Worm (Caenorhabditis elegans) whole organism, young adult: ENCODE results near the gene F48F7.3.
A peak's percentile ranks its signal among the peaks of the same experiment; 100 is the strongest.

Source experiments
- B0019.2 ChIP-seq: fragments of 200-800 bp; sonication (Bioruptor generic); conservative IDR thresholded peaks from 2 replicates; pipeline ENCODE4 v1.3.6; 2022; ENCODE audit warnings: missing genetic modification reagents, missing genetic modification characterization, missing compliant biosample characterization
- B0261.1 ChIP-seq: sonication (generic microtip); optimal IDR thresholded peaks from 2 replicates; lab custom pipeline; 2016; ENCODE audit warnings: mild to moderate bottlenecking, missing genetic modification characterization, moderate library complexity, missing compliant biosample characterization
- F37B4.10 ChIP-seq: fragments of 200-800 bp; sonication (Bioruptor generic); IDR thresholded peaks from 2 replicates; pipeline ENCODE4 v1.3.6; 2022; ENCODE audit warnings: missing genetic modification characterization, missing compliant biosample characterization
- F49E8.2 ChIP-seq: sonication (generic microtip); optimal IDR thresholded peaks from 3 replicates; lab custom pipeline; 2017; ENCODE audit warnings: missing genetic modification characterization, mild to moderate bottlenecking, missing compliant biosample characterization, antibody characterized with exemption, moderate library complexity; ENCODE audit not compliant: insufficient read depth
- F52B5.7 ChIP-seq: sonication (generic microtip); optimal IDR thresholded peaks from 2 replicates; lab custom pipeline; 2016; ENCODE audit warnings: mild to moderate bottlenecking, missing genetic modification characterization, missing compliant biosample characterization
- F57A8.1 ChIP-seq: fragments of 200-800 bp; sonication (Bioruptor generic); optimal IDR thresholded peaks from 2 replicates; lab custom pipeline; 2018; ENCODE audit warnings: mild to moderate bottlenecking, missing genetic modification characterization, moderate library complexity, missing compliant biosample characterization
- Y53F4B.3 ChIP-seq: fragments of 200-800 bp; sonication (Bioruptor generic); IDR thresholded peaks from 2 replicates; pipeline ENCODE4 v1.3.6; 2022; ENCODE audit warnings: missing genetic modification reagents, missing genetic modification characterization, missing compliant biosample characterization
- akir-1 ChIP-seq: fragments of 200-800 bp; sonication (Bioruptor generic); optimal IDR thresholded peaks from 2 replicates; lab custom pipeline; 2018; ENCODE audit warnings: mild to moderate bottlenecking, missing genetic modification characterization, moderate library complexity, missing compliant biosample characterization
- ama-1 ChIP-seq, 3 experiments: fragments of 150-350 bp in 1 of 3; sonication (generic microtip) in 2 of 3; optimal IDR thresholded peaks; 2 replicates each; lab custom pipeline; 2014 to 2018; ENCODE audit warnings: missing biosample characterization in 2 of 3, missing genetic modification characterization in 2 of 3, missing genetic modification reagents in 2 of 3
- athp-1 ChIP-seq: sonication (generic microtip); optimal IDR thresholded peaks from 2 replicates; lab custom pipeline; 2017; ENCODE audit warnings: mild to moderate bottlenecking, missing genetic modification characterization, missing compliant biosample characterization
- bed-1 ChIP-seq: fragments of 200-800 bp; sonication (Bioruptor generic); IDR thresholded peaks from 2 replicates; pipeline ENCODE4 v1.3.6; 2022; ENCODE audit warnings: missing genetic modification reagents, missing genetic modification characterization, missing compliant biosample characterization
- bed-2 ChIP-seq: fragments of 200-800 bp; sonication (Bioruptor generic); IDR thresholded peaks from 2 replicates; pipeline ENCODE4 v1.3.6; 2022; ENCODE audit warnings: missing genetic modification reagents, missing genetic modification characterization, missing compliant biosample characterization
- ccch-3 ChIP-seq: fragments of 200-800 bp; sonication (Bioruptor generic); optimal IDR thresholded peaks from 2 replicates; lab custom pipeline; 2018; ENCODE audit warnings: mild to moderate bottlenecking, missing genetic modification characterization, missing compliant biosample characterization
- cebp-1 ChIP-seq, 2 experiments: fragments of 200-800 bp in 1 of 2; sonication (Bioruptor generic) in 1 of 2; sonication (generic microtip) in 1 of 2; IDR thresholded peaks in 1 of 2; optimal IDR thresholded peaks in 1 of 2; 2 replicates each; pipeline versions ENCODE4 v1.3.6 to Lab custom; 2017 to 2022; ENCODE audit warnings: missing compliant biosample characterization in 2 of 2, missing genetic modification characterization in 2 of 2, mild to moderate bottlenecking in 1 of 2, missing genetic modification reagents in 1 of 2, moderate library complexity in 1 of 2
- ceh-27 ChIP-seq: fragments of 200-800 bp; sonication (Bioruptor generic); optimal IDR thresholded peaks from 2 replicates; lab custom pipeline; 2018; ENCODE audit warnings: mild to moderate bottlenecking, missing genetic modification characterization, moderate library complexity, missing compliant biosample characterization
- ceh-58 ChIP-seq: fragments of 200-800 bp; sonication (Bioruptor generic); IDR thresholded peaks from 2 replicates; pipeline ENCODE4 v1.3.6; 2022; ENCODE audit warnings: missing genetic modification characterization, missing compliant biosample characterization
- dox-1 ChIP-seq: fragments of 200-800 bp; sonication (Bioruptor generic); IDR thresholded peaks from 2 replicates; pipeline ENCODE4 v1.3.6; 2022; ENCODE audit warnings: missing genetic modification reagents, missing genetic modification characterization, missing compliant biosample characterization
- efl-1 ChIP-seq: fragments of 150-350 bp; optimal IDR thresholded peaks from 2 replicates; lab custom pipeline; 2014; ENCODE audit warnings: missing biosample characterization, missing genetic modification reagents, missing genetic modification characterization
- egl-18 ChIP-seq: fragments of 200-800 bp; sonication (Bioruptor generic); IDR thresholded peaks from 2 replicates; pipeline ENCODE4 v1.3.6; 2022; ENCODE audit warnings: missing genetic modification reagents, missing genetic modification characterization, missing compliant biosample characterization
- fkh-3 ChIP-seq: sonication (generic microtip); optimal IDR thresholded peaks from 2 replicates; lab custom pipeline; 2016; ENCODE audit warnings: mild to moderate bottlenecking, missing genetic modification characterization, missing compliant biosample characterization
- him-1 ChIP-seq: sonication (generic microtip); optimal IDR thresholded peaks from 2 replicates; lab custom pipeline; 2016; ENCODE audit warnings: missing genotype, missing genetic modification reagents, missing genetic modification characterization, missing compliant biosample characterization
- hlh-26 ChIP-seq: fragments of 200-800 bp; sonication (Bioruptor generic); conservative IDR thresholded peaks from 2 replicates; pipeline ENCODE4 v1.3.6; 2022; ENCODE audit warnings: missing genetic modification reagents, missing genetic modification characterization, missing compliant biosample characterization
- hrde-1 ChIP-seq: sonication (generic microtip); optimal IDR thresholded peaks from 2 replicates; lab custom pipeline; 2016; ENCODE audit warnings: missing genetic modification characterization, mild to moderate bottlenecking, missing compliant biosample characterization, moderate library complexity, missing genotype, missing genetic modification reagents, borderline replicate concordance
- hsf-1 ChIP-seq: fragments of 200-800 bp; sonication (Bioruptor generic); IDR thresholded peaks from 2 replicates; pipeline ENCODE4 v1.3.6; 2022; ENCODE audit warnings: missing genetic modification reagents, missing genetic modification characterization, missing compliant biosample characterization
- lin-26 ChIP-seq: fragments of 200-800 bp; sonication (Bioruptor generic); IDR thresholded peaks from 2 replicates; pipeline ENCODE4 v1.3.6; 2022; ENCODE audit warnings: missing genetic modification reagents, missing genetic modification characterization, missing compliant biosample characterization
- lin-54 ChIP-seq: fragments of 200-800 bp; sonication (Bioruptor generic); optimal IDR thresholded peaks from 2 replicates; lab custom pipeline; 2018; ENCODE audit warnings: mild to moderate bottlenecking, missing genetic modification characterization, missing compliant biosample characterization
- madf-6 ChIP-seq: fragments of 200-800 bp; sonication (Bioruptor generic); IDR thresholded peaks from 2 replicates; pipeline ENCODE4 v1.3.6; 2022; ENCODE audit warnings: missing genetic modification reagents, missing genetic modification characterization, missing compliant biosample characterization
- mcd-1 ChIP-seq: fragments of 200-800 bp; sonication (Bioruptor generic); IDR thresholded peaks from 2 replicates; pipeline ENCODE4 v1.3.6; 2022; ENCODE audit warnings: missing genetic modification reagents, missing genetic modification characterization, missing compliant biosample characterization
- nfyb-1 ChIP-seq: fragments of 200-800 bp; sonication (Bioruptor generic); IDR thresholded peaks from 2 replicates; pipeline ENCODE4 v1.3.6; 2022; ENCODE audit warnings: missing genetic modification reagents, missing genetic modification characterization, missing compliant biosample characterization
- nhr-27 ChIP-seq: fragments of 200-800 bp; sonication (Bioruptor generic); optimal IDR thresholded peaks from 2 replicates; lab custom pipeline; 2018; ENCODE audit warnings: mild to moderate bottlenecking, missing genetic modification characterization, moderate library complexity, missing compliant biosample characterization
- nhr-80 ChIP-seq: sonication (generic microtip); optimal IDR thresholded peaks from 2 replicates; lab custom pipeline; 2016; ENCODE audit warnings: missing genetic modification characterization, missing compliant biosample characterization
- pha-4 ChIP-seq: fragments of 150-350 bp; sonication (generic microtip); optimal IDR thresholded peaks from 2 replicates; lab custom pipeline; 2014; ENCODE audit warnings: missing biosample characterization, missing genetic modification reagents, missing genetic modification characterization
- rec-8 ChIP-seq, 2 experiments: sonication (generic microtip); optimal IDR thresholded peaks; 2 replicates each; lab custom pipeline; 2016; ENCODE audit warnings: mild to moderate bottlenecking in 2 of 2, missing genetic modification characterization in 2 of 2, missing genetic modification reagents in 2 of 2, missing genotype in 2 of 2, missing biosample characterization in 1 of 2, missing compliant biosample characterization in 1 of 2, moderate library complexity in 1 of 2
- rpc-1 ChIP-seq, 2 experiments: fragments of 150-350 bp in 1 of 2; sonication (generic microtip) in 1 of 2; optimal IDR thresholded peaks; 2 replicates each; lab custom pipeline; 2014 to 2018; ENCODE audit warnings: missing biosample characterization in 1 of 2, missing genetic modification characterization in 1 of 2, missing genetic modification reagents in 1 of 2, missing genotype in 1 of 2
- sea-2 ChIP-seq: fragments of 200-800 bp; sonication (Bioruptor generic); IDR thresholded peaks from 2 replicates; pipeline ENCODE4 v1.3.6; 2022; ENCODE audit warnings: missing genetic modification characterization, missing compliant biosample characterization
- snpc-4 ChIP-seq, 5 experiments: fragments of 150-350 bp in 1 of 5; sonication (generic microtip) in 4 of 5; optimal IDR thresholded peaks; 2 replicates each; lab custom pipeline; 2014 to 2018; ENCODE audit warnings: missing genetic modification characterization in 5 of 5, missing biosample characterization in 3 of 5, antibody characterized with exemption in 2 of 5, mild to moderate bottlenecking in 2 of 5, missing compliant biosample characterization in 2 of 5, missing genotype in 2 of 5, moderate library complexity in 2 of 5, missing genetic modification reagents in 1 of 5
- somi-1 ChIP-seq: fragments of 200-800 bp; sonication (Bioruptor generic); optimal IDR thresholded peaks from 2 replicates; lab custom pipeline; 2018; ENCODE audit warnings: mild to moderate bottlenecking, missing genetic modification characterization, missing compliant biosample characterization
- tbp1 ChIP-seq: fragments of 200-800 bp; sonication (Bioruptor generic); optimal IDR thresholded peaks from 2 replicates; lab custom pipeline; 2018; ENCODE audit warnings: mild to moderate bottlenecking, missing genetic modification characterization, missing compliant biosample characterization
- unc-130 ChIP-seq: sonication (generic microtip); optimal IDR thresholded peaks from 2 replicates; lab custom pipeline; 2016; ENCODE audit warnings: missing genetic modification reagents, missing genetic modification characterization, missing compliant biosample characterization
- unc-62 ChIP-seq: fragments of 150-350 bp; optimal IDR thresholded peaks from 2 replicates; lab custom pipeline; 2014; ENCODE audit warnings: missing biosample characterization, missing genetic modification reagents, missing genetic modification characterization
- xnd-1 ChIP-seq: sonication (generic microtip); optimal IDR thresholded peaks from 2 replicates; lab custom pipeline; 2016; ENCODE audit warnings: missing genotype, missing genetic modification reagents, missing genetic modification characterization, missing compliant biosample characterization
- zfh-2 ChIP-seq: fragments of 200-800 bp; sonication (Bioruptor generic); conservative IDR thresholded peaks from 2 replicates; pipeline ENCODE4 v1.3.6; 2022; ENCODE audit warnings: missing genetic modification reagents, missing genetic modification characterization, missing compliant biosample characterization
- zim-3 ChIP-seq: sonication (generic microtip); optimal IDR thresholded peaks from 2 replicates; lab custom pipeline; 2017; ENCODE audit warnings: mild to moderate bottlenecking, missing genetic modification characterization, moderate library complexity, missing compliant biosample characterization
- ztf-28 ChIP-seq: fragments of 200-800 bp; sonication (Bioruptor generic); IDR thresholded peaks from 2 replicates; pipeline ENCODE4 v1.3.6; 2022; ENCODE audit warnings: missing genetic modification reagents, missing genetic modification characterization, missing compliant biosample characterization
- ztf-3 ChIP-seq: fragments of 200-800 bp; sonication (Bioruptor generic); optimal IDR thresholded peaks from 2 replicates; lab custom pipeline; 2018; ENCODE audit warnings: mild to moderate bottlenecking, missing genetic modification characterization, missing compliant biosample characterization

Gene F48F7.3

ce11 chrX:13969257-13969968 is 6.1 kb downstream of the F48F7.3 start:
- peak; percentile 66 for TF ChIP-seq ceh-27
- TF ChIP-seq F37B4.10 (GFP tag; lab: Robert Waterston, UW), result no peak
- no peak for TF ChIP-seq unc-130
- peak; percentile 10 for TF ChIP-seq somi-1 (GFP tag; lab: Kevin White, UChicago)
- TF ChIP-seq hrde-1 (tag; lab: Kevin White, UChicago), result no peak
- peak; percentile 17 for TF ChIP-seq lin-54 (GFP tag; lab: Kevin White, UChicago)
- TF ChIP-seq rpc-1 (optimal IDR thresholded peaks at IDR 0.05; lab: Kevin White, UChicago), result no peak
- TF ChIP-seq rpc-1 (tag; optimal IDR thresholded peaks at IDR 0.05; lab: Kevin White, UChicago), result no peak
- no peak for TF ChIP-seq F49E8.2 (tag; lab: Kevin White, UChicago)
- TF ChIP-seq nhr-27 (tag; lab: Kevin White, UChicago), result no peak
- TF ChIP-seq dox-1 (GFP tag; lab: Robert Waterston, UW), result peak; percentile 85
- peak; percentile 38 for TF ChIP-seq mcd-1 (GFP tag; lab: Robert Waterston, UW)
- no peak for TF ChIP-seq sea-2 (GFP tag; lab: Robert Waterston, UW)
- no peak for TF ChIP-seq fkh-3
- TF ChIP-seq B0261.1, result peak; percentile 24
- TF ChIP-seq hlh-26 (GFP tag; lab: Robert Waterston, UW), result no peak
- TF ChIP-seq egl-18 (GFP tag; lab: Robert Waterston, UW), result no peak
- peak; percentile 97 for TF ChIP-seq zfh-2 (GFP tag; lab: Robert Waterston, UW)
- TF ChIP-seq F52B5.7, result no peak
- peak; percentile 92 for TF ChIP-seq nhr-80 (tag; lab: Kevin White, UChicago)
- TF ChIP-seq ceh-58 (GFP tag; lab: Robert Waterston, UW), result no peak
- no peak for TF ChIP-seq madf-6 (GFP tag; lab: Robert Waterston, UW)
- TF ChIP-seq lin-26 (GFP tag; lab: Robert Waterston, UW), result peak; percentile 43; the same call in 1 of the 2 replicates
- 0 out of 2 replicates have a peak, but pooled peaks have one; percentile 30 for TF ChIP-seq bed-1
- no peak for TF ChIP-seq ama-1 (optimal IDR thresholded peaks at IDR 0.05; lab: Kevin White, UChicago)
- TF ChIP-seq ama-1 (GFP tag; optimal IDR thresholded peaks at IDR 0.05; lab: Kevin White, UChicago), result no peak
- peak; percentile 56 for TF ChIP-seq unc-62 (GFP tag; lab: Kevin White, UChicago)
- no peak for TF ChIP-seq pha-4 (tag; lab: Kevin White, UChicago)
- no peak for TF ChIP-seq B0019.2 (GFP tag; lab: Robert Waterston, UW)
- TF ChIP-seq bed-2 (GFP tag; lab: Robert Waterston, UW), result no peak
- no peak for TF ChIP-seq athp-1 (tag; lab: Kevin White, UChicago)
- TF ChIP-seq F57A8.1 (GFP tag; lab: Kevin White, UChicago), result no peak
- no peak for TF ChIP-seq akir-1 (GFP tag; lab: Kevin White, UChicago)
- no peak for TF ChIP-seq ccch-3 (GFP tag; lab: Kevin White, UChicago)
- no peak for TF ChIP-seq xnd-1 (tag; lab: Kevin White, UChicago)
- TF ChIP-seq ztf-3 (GFP tag; lab: Kevin White, UChicago), result no peak
- no peak for TF ChIP-seq ztf-28 (GFP tag; lab: Robert Waterston, UW)
- peak; percentile 43; the same call in 1 of the 2 replicates for TF ChIP-seq nfyb-1 (GFP tag; lab: Robert Waterston, UW)
- TF ChIP-seq efl-1 (GFP tag; lab: Kevin White, UChicago), result no peak
- TF ChIP-seq cebp-1 (GFP tag; IDR thresholded peaks at IDR 0.05; lab: Robert Waterston, UW), result 0 out of 2 replicates have a peak, but pooled peaks have one; percentile 7
- peak; percentile 87 for TF ChIP-seq cebp-1 (tag; optimal IDR thresholded peaks at IDR 0.05; lab: Kevin White, UChicago)
- no peak for TF ChIP-seq him-1 (tag; lab: Kevin White, UChicago)
- no peak for TF ChIP-seq zim-3 (tag; lab: Kevin White, UChicago)
- TF ChIP-seq hsf-1 (GFP tag; lab: Robert Waterston, UW), result no peak
- no peak for TF ChIP-seq snpc-4 (GFP tag; optimal IDR thresholded peaks at IDR 0.05; lab: Kevin White, UChicago)
- TF ChIP-seq snpc-4 (tag; optimal IDR thresholded peaks at IDR 0.05; lab: Kevin White, UChicago), result peak in 3 of 4 experiments; percentile 12 to 59 (median 55)
- peak; percentile 51 for TF ChIP-seq tbp1 (GFP tag; lab: Kevin White, UChicago)
- TF ChIP-seq rec-8 (tag; optimal IDR thresholded peaks at IDR 0.05; lab: Kevin White, UChicago), result no peak
- TF ChIP-seq Y53F4B.3 (GFP tag; lab: Robert Waterston, UW), result no peak
